Worm (Caenorhabditis elegans) whole organism, L1 larva: ENCODE measurements around the gene str-6.

Experiments used
- ama-1 ChIP-seq: fragments of 150-350 bp; optimal IDR thresholded peaks from 2 replicates; lab custom pipeline; 2014
- dpl-1 ChIP-seq, 3 experiments: fragments of 150-350 bp in 2 of 3; sonication (generic microtip) in 1 of 3; optimal IDR thresholded peaks; 2 replicates each; lab custom pipeline; 2014 to 2017; ENCODE audit warnings: missing biosample characterization in 3 of 3, missing genetic modification characterization in 3 of 3, missing genetic modification reagents in 3 of 3
- elt-2 ChIP-seq: sonication (generic microtip); optimal IDR thresholded peaks from 2 replicates; lab custom pipeline; 2016; ENCODE audit warnings: missing genetic modification characterization, mild to moderate bottlenecking, inconsistent platforms, missing compliant biosample characterization, missing genetic modification reagents
- lin-35 ChIP-seq, 2 experiments: fragments of 150-350 bp; optimal IDR thresholded peaks; 2 replicates each; lab custom pipeline; 2014; ENCODE audit warnings: missing biosample characterization in 2 of 2, missing genetic modification characterization in 2 of 2, missing genetic modification reagents in 2 of 2
- mab-9 ChIP-seq: fragments of 200-800 bp; sonication (Bioruptor generic); IDR thresholded peaks from 2 replicates; pipeline ENCODE4 v1.3.6; 2022; ENCODE audit warnings: missing genetic modification reagents, missing genetic modification characterization, missing compliant biosample characterization
- mdl-1 ChIP-seq, 2 experiments: fragments of 150-350 bp; optimal IDR thresholded peaks; 2 replicates each; lab custom pipeline; 2014 to 2017; ENCODE audit warnings: missing biosample characterization in 2 of 2, missing genetic modification characterization in 2 of 2, inconsistent platforms in 1 of 2
- nhr-28 ChIP-seq: fragments of 150-350 bp; optimal IDR thresholded peaks from 2 replicates; lab custom pipeline; 2014; ENCODE audit warnings: missing biosample characterization, missing genetic modification characterization
- nhr-77 ChIP-seq: fragments of 150-350 bp; optimal IDR thresholded peaks from 2 replicates; lab custom pipeline; 2014; ENCODE audit warnings: missing biosample characterization, missing genetic modification characterization
- pag-3 ChIP-seq: sonication (generic microtip); optimal IDR thresholded peaks from 2 replicates; lab custom pipeline; 2017; ENCODE audit warnings: missing genetic modification characterization, mild to moderate bottlenecking, missing compliant biosample characterization, antibody characterized with exemption, borderline replicate concordance; ENCODE audit not compliant: insufficient read depth
- pqm-1 ChIP-seq: sonication (generic microtip); optimal IDR thresholded peaks from 3 replicates; lab custom pipeline; 2017; ENCODE audit warnings: missing biosample characterization, missing genetic modification characterization
- rnt-1 ChIP-seq: sonication (generic microtip); optimal IDR thresholded peaks from 2 replicates; lab custom pipeline; 2016; ENCODE audit warnings: mild to moderate bottlenecking, missing genetic modification characterization, moderate library complexity, missing compliant biosample characterization
- snpc-4 ChIP-seq: fragments of 150-350 bp; optimal IDR thresholded peaks from 2 replicates; lab custom pipeline; 2014; ENCODE audit warnings: missing biosample characterization, missing genetic modification characterization
- sox-4 ChIP-seq: sonication (generic microtip); optimal IDR thresholded peaks from 2 replicates; lab custom pipeline; 2016; ENCODE audit warnings: missing genetic modification characterization, missing compliant biosample characterization
- zag-1 ChIP-seq: fragments of 150-350 bp; optimal IDR thresholded peaks from 2 replicates; lab custom pipeline; 2014; ENCODE audit warnings: missing biosample characterization, missing genetic modification characterization

DNA sequence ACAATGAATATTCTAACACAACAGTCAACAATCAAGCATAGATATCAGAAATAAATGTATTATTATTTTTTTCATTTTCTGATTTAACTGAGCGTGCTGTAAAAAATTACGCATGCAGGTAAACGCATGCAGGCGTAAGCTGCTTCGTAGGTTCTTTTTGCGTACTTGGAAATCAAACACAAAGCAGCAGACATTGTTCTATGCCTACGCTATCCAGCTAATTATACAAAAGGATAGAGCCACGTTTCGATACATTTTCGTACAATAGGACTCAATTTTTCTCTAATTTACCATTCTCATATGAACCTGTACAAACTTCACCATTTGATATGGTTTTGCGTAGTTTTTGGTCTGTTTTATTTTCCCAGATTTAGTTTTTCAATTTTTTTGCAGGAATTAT, 32.5 kb upstream of the str-6 start, which contains the start of gene T26E4.3:
- no peak for TF ChIP-seq dpl-1 (GFP tag; optimal IDR thresholded peaks at IDR 0.05; lab: Kevin White, UChicago)
- no peak for TF ChIP-seq ama-1 (lab: Kevin White, UChicago)
- TF ChIP-seq mdl-1 (tag; optimal IDR thresholded peaks at IDR 0.05; lab: Kevin White, UChicago) = no peak
- no peak for TF ChIP-seq elt-2 (tag; lab: Kevin White, UChicago)
- no peak for TF ChIP-seq pqm-1
- no peak for TF ChIP-seq rnt-1 (tag; lab: Kevin White, UChicago)
- TF ChIP-seq nhr-28 (tag; lab: Kevin White, UChicago) = no peak
- TF ChIP-seq mab-9 (GFP tag; lab: Robert Waterston, UW) = no peak
- TF ChIP-seq nhr-77 (tag; lab: Kevin White, UChicago) = no peak
- no peak for TF ChIP-seq sox-4 (tag; lab: Kevin White, UChicago)
- TF ChIP-seq pag-3 (tag; lab: Kevin White, UChicago) = no peak
- TF ChIP-seq lin-35 (GFP tag; optimal IDR thresholded peaks at IDR 0.05; lab: Kevin White, UChicago) = no peak
- TF ChIP-seq zag-1 (tag; lab: Kevin White, UChicago) = no peak
- TF ChIP-seq snpc-4 (tag; lab: Kevin White, UChicago) = no peak
